Fruit fly (Drosophila melanogaster): ENCODE measurements around the gene CG7668.

CG7668 gene

dm6 chr3L:20002482-20003234, at the start of gene CG7668 (continued):
- TF ChIP-seq CG42726 (GFP tag; IDR thresholded peaks at IDR 0.05; ENCODE audit: partially characterized antibody) (no peak), CG7839 (tag; optimal IDR thresholded peaks at IDR 0.05) (peak; percentile 91), CG12299 (tag; optimal IDR thresholded peaks at IDR 0.05) (peak; percentile 88), her (GFP tag; optimal IDR thresholded peaks at IDR 0.05) (peak; percentile 81), lmd (GFP tag; IDR thresholded peaks at IDR 0.05) (no peak; the same call in 1 of the 2 replicates), dm (GFP tag; optimal IDR thresholded peaks at IDR 0.05) (peak; percentile 78), exex (tag; optimal IDR thresholded peaks at IDR 0.05) (peak; percentile 71), croc (GFP tag; conservative IDR thresholded peaks at IDR 0.05) (peak; percentile 74), Deaf1 (tag; optimal IDR thresholded peaks at IDR 0.05) (peak; percentile 66), Hr78 (GFP tag; optimal IDR thresholded peaks at IDR 0.05) (no peak), slbo (GFP tag; IDR thresholded peaks at IDR 0.05) (peak; percentile 91), dmrt11E (tag; optimal IDR thresholded peaks at IDR 0.05) (peak; percentile 92), HmgZ (tag; optimal IDR thresholded peaks at IDR 0.05) (peak; percentile 92), ab (GFP tag; optimal IDR thresholded peaks at IDR 0.05) (peak; percentile 11), CG6813 (GFP tag; optimal IDR thresholded peaks at IDR 0.05) (peak; percentile 75), CG2889 (GFP tag; IDR thresholded peaks at IDR 0.05) (peak; percentile 83), seq (GFP tag; IDR thresholded peaks at IDR 0.05) (peak; percentile 89), HLH3B (GFP tag; IDR thresholded peaks at IDR 0.05) (peak; percentile 89; the same call in 1 of the 2 replicates), CrebB (tag; optimal IDR thresholded peaks at IDR 0.05) (peak; percentile 87), sc (optimal IDR thresholded peaks at IDR 0.05) (no peak), sc (GFP tag; optimal IDR thresholded peaks at IDR 0.05) (peak; percentile 58), H15 (GFP tag; IDR thresholded peaks at IDR 0.05) (peak; percentile 85; the same call in 2 of the 3 replicates), Nf-YB (GFP tag; optimal IDR thresholded peaks at IDR 0.05) (peak; percentile 80), Meics (GFP tag; optimal IDR thresholded peaks at IDR 0.05) (peak; percentile 91), pzg (GFP tag; optimal IDR thresholded peaks at IDR 0.05) (peak; percentile 62), Fer3 (tag; optimal IDR thresholded peaks at IDR 0.05) (peak; percentile 93), CG3995 (GFP tag; optimal IDR thresholded peaks at IDR 0.05) (peak; percentile 57), Usf (GFP tag; optimal IDR thresholded peaks at IDR 0.05) (peak; percentile 63), CG6175 (GFP tag; IDR thresholded peaks at IDR 0.05) (peak; percentile 62; the same call in 2 of the 3 replicates), CG4360 (GFP tag; IDR thresholded peaks at IDR 0.05) (peak; percentile 64), p53 (GFP tag; optimal IDR thresholded peaks at IDR 0.05) (peak; percentile 74), Hsf (GFP tag; optimal IDR thresholded peaks at IDR 0.05) (peak; percentile 90), CG1603 (tag; optimal IDR thresholded peaks at IDR 0.05) (peak; percentile 92), NfI (GFP tag; optimal IDR thresholded peaks at IDR 0.05) (peak; percentile 89), CG4282 (GFP tag; optimal IDR thresholded peaks at IDR 0.05) (peak; percentile 58), Mrtf (GFP tag; IDR thresholded peaks at IDR 0.05) (peak; percentile 83; the same call in 2 of the 3 replicates), shn (GFP tag; optimal IDR thresholded peaks at IDR 0.05) (peak; percentile 83), Poxn (GFP tag; IDR thresholded peaks at IDR 0.05) (no peak; the same call in 1 of the 2 replicates), crc (GFP tag; optimal IDR thresholded peaks at IDR 0.05) (peak; percentile 69), nmo (GFP tag; optimal IDR thresholded peaks at IDR 0.05) (peak; percentile 90), Sry-δ (GFP tag; optimal IDR thresholded peaks at IDR 0.05) (peak; percentile 56), CG18011 (GFP tag; optimal IDR thresholded peaks at IDR 0.05) (peak; percentile 75), Vsx1 (GFP tag; optimal IDR thresholded peaks at IDR 0.05) (peak; percentile 81), CG32532 (GFP tag; IDR thresholded peaks at IDR 0.05) (peak; percentile 94), CG2116 (GFP tag; optimal IDR thresholded peaks at IDR 0.05) (peak; percentile 68), H2.0 (GFP tag; IDR thresholded peaks at IDR 0.05) (peak; percentile 89), chif (GFP tag; optimal IDR thresholded peaks at IDR 0.05) (peak; percentile 71 to 91), sna (GFP tag; IDR thresholded peaks at IDR 0.05; ENCODE audit: partially characterized antibody) (peak; percentile 43), CG16863 (GFP tag; optimal IDR thresholded peaks at IDR 0.05) (peak; percentile 88)
